Fruit fly (Drosophila melanogaster) whole organism, embryonic: Measurements from ENCODE around the gene Vm26Ab.
A peak's percentile ranks its signal among the peaks of the same experiment; 100 is the strongest.

Experiments
- Atf3 ChIP-seq: fragments of 200-800 bp; sonication (Bioruptor generic); optimal IDR thresholded peaks from 3 replicates; lab custom pipeline; 2016; ENCODE audit warnings: missing biosample characterization, missing genetic modification characterization
- Bteb2 ChIP-seq: fragments of 200-800 bp; sonication (Bioruptor generic); optimal IDR thresholded peaks from 2 replicates; lab custom pipeline; 2016; ENCODE audit warnings: missing biosample characterization, missing genetic modification characterization
- CG10209 ChIP-seq: fragments of 200-800 bp; sonication (Bioruptor generic); optimal IDR thresholded peaks from 3 replicates; lab custom pipeline; 2017; ENCODE audit warnings: missing biosample characterization, mild to moderate bottlenecking, missing genetic modification characterization, missing genetic modification reagents
- CG10267 ChIP-seq: fragments of 200-800 bp; sonication (Bioruptor generic); optimal IDR thresholded peaks from 2 replicates; lab custom pipeline; 2018; ENCODE audit warnings: missing biosample characterization, mild to moderate bottlenecking, missing genetic modification characterization, moderate library complexity
- CG10366 ChIP-seq: fragments of 200-800 bp; sonication (Bioruptor generic); IDR thresholded peaks from 2 replicates; pipeline ENCODE4 v1.3.6; 2022; ENCODE audit warnings: missing biosample characterization, missing genetic modification characterization
- CG11085 ChIP-seq: fragments of 200-800 bp; sonication (Bioruptor generic); IDR thresholded peaks from 2 replicates; pipeline ENCODE4 v1.3.6; 2022; ENCODE audit warnings: missing biosample characterization, missing genetic modification characterization
- CG12219 ChIP-seq: fragments of 200-800 bp; sonication (Bioruptor generic); optimal IDR thresholded peaks from 3 replicates; lab custom pipeline; 2018; ENCODE audit warnings: missing biosample characterization, mild to moderate bottlenecking, missing genetic modification characterization
- CG13894 ChIP-seq: fragments of 200-800 bp; sonication (Bioruptor generic); optimal IDR thresholded peaks from 3 replicates; lab custom pipeline; 2018; ENCODE audit warnings: missing biosample characterization, mild to moderate bottlenecking, missing genetic modification characterization, moderate library complexity
- CG14710 ChIP-seq: fragments of 200-800 bp; sonication (Bioruptor generic); optimal IDR thresholded peaks from 3 replicates; lab custom pipeline; 2019; ENCODE audit warnings: missing biosample characterization, mild to moderate bottlenecking, missing genetic modification characterization, moderate library complexity
- CG16813 ChIP-seq: fragments of 200-800 bp; sonication (Bioruptor generic); IDR thresholded peaks from 3 replicates; pipeline ENCODE4 v1.3.6; 2022; ENCODE audit warnings: missing biosample characterization, missing genetic modification characterization; ENCODE audit not compliant: partially characterized antibody
- CG17186 ChIP-seq: fragments of 200-800 bp; sonication (Bioruptor generic); optimal IDR thresholded peaks from 3 replicates; lab custom pipeline; 2017; ENCODE audit warnings: missing biosample characterization, missing genetic modification reagents, missing genetic modification characterization
- CG4328 ChIP-seq: fragments of 200-800 bp; sonication (Bioruptor generic); optimal IDR thresholded peaks from 3 replicates; lab custom pipeline; 2017; ENCODE audit warnings: missing biosample characterization, missing genetic modification reagents, missing genetic modification characterization
- CG4820 ChIP-seq: fragments of 200-800 bp; sonication (Bioruptor generic); optimal IDR thresholded peaks from 3 replicates; lab custom pipeline; 2016; ENCODE audit warnings: missing biosample characterization, missing genetic modification characterization
- CG7372 ChIP-seq: fragments of 200-800 bp; sonication (Bioruptor generic); IDR thresholded peaks from 2 replicates; pipeline ENCODE4 v1.3.6; 2022; ENCODE audit warnings: missing biosample characterization, missing genetic modification characterization
- CG7556 ChIP-seq: fragments of 200-800 bp; sonication (Bioruptor generic); optimal IDR thresholded peaks from 2 replicates; lab custom pipeline; 2017; ENCODE audit warnings: missing biosample characterization, mild to moderate bottlenecking, missing genetic modification characterization
- HmgD ChIP-seq: fragments of 200-800 bp; sonication (Bioruptor generic); optimal IDR thresholded peaks from 3 replicates; lab custom pipeline; 2016; ENCODE audit warnings: missing biosample characterization, missing genetic modification characterization
- Hmr ChIP-seq: fragments of 200-800 bp; sonication (Bioruptor generic); optimal IDR thresholded peaks from 3 replicates; lab custom pipeline; 2017; ENCODE audit warnings: mild to moderate bottlenecking, missing biosample characterization, missing genetic modification reagents, missing genetic modification characterization
- Hr3 ChIP-seq: fragments of 200-800 bp; sonication (Bioruptor generic); optimal IDR thresholded peaks from 3 replicates; lab custom pipeline; 2016; ENCODE audit warnings: missing biosample characterization, missing genetic modification characterization
- Kr ChIP-seq: fragments of 200-800 bp; sonication (Bioruptor generic); optimal IDR thresholded peaks from 2 replicates; lab custom pipeline; 2017; ENCODE audit warnings: missing biosample characterization, mild to moderate bottlenecking, missing genetic modification characterization
- NfI ChIP-seq: fragments of 200-800 bp; sonication (Bioruptor generic); optimal IDR thresholded peaks from 3 replicates; lab custom pipeline; 2018; ENCODE audit warnings: missing biosample characterization, mild to moderate bottlenecking, missing genetic modification characterization, moderate library complexity
- Rfx ChIP-seq: fragments of 200-800 bp; sonication (Bioruptor generic); IDR thresholded peaks from 2 replicates; pipeline ENCODE4 v1.3.6; 2022; ENCODE audit warnings: missing biosample characterization, missing genetic modification characterization
- Sin3A ChIP-seq: fragments of >200 bp; optimal IDR thresholded peaks from 2 replicates; lab custom pipeline; 2018
- Six4 ChIP-seq: fragments of 200-800 bp; sonication (Bioruptor generic); optimal IDR thresholded peaks from 2 replicates; lab custom pipeline; 2016; ENCODE audit warnings: missing biosample characterization, missing genetic modification characterization
- Usf ChIP-seq: fragments of 200-800 bp; sonication (Bioruptor generic); optimal IDR thresholded peaks from 2 replicates; lab custom pipeline; 2017; ENCODE audit warnings: missing genotype, missing biosample characterization, missing genetic modification characterization
- Xbp1 ChIP-seq: fragments of 200-800 bp; sonication (Bioruptor generic); optimal IDR thresholded peaks from 3 replicates; lab custom pipeline; 2016; ENCODE audit warnings: missing biosample characterization, mild to moderate bottlenecking, missing genetic modification characterization
- ab ChIP-seq: fragments of 200-800 bp; sonication (Bioruptor generic); optimal IDR thresholded peaks from 2 replicates; lab custom pipeline; 2016; ENCODE audit warnings: missing biosample characterization, missing genetic modification characterization
- abd-A ChIP-seq: fragments of 200-800 bp; sonication (Bioruptor generic); optimal IDR thresholded peaks from 3 replicates; lab custom pipeline; 2019; ENCODE audit warnings: missing biosample characterization, mild to moderate bottlenecking, missing genetic modification characterization, moderate library complexity
- amos ChIP-seq: fragments of 200-800 bp; sonication (Bioruptor generic); IDR thresholded peaks from 2 replicates; pipeline ENCODE4 v1.3.6; 2022; ENCODE audit warnings: missing biosample characterization, missing genetic modification characterization; ENCODE audit not compliant: partially characterized antibody
- ap ChIP-seq: fragments of 200-800 bp; sonication (Bioruptor generic); IDR thresholded peaks from 2 replicates; pipeline ENCODE4 v1.3.6; 2022; ENCODE audit warnings: missing biosample characterization, missing genetic modification characterization
- cato ChIP-seq: fragments of 200-800 bp; sonication (Bioruptor generic); optimal IDR thresholded peaks from 2 replicates; lab custom pipeline; 2016; ENCODE audit warnings: missing biosample characterization, missing genetic modification characterization, borderline replicate concordance
- chm ChIP-seq: fragments of 200-800 bp; sonication (Bioruptor generic); IDR thresholded peaks from 2 replicates; pipeline ENCODE4 v1.3.6; 2022; ENCODE audit warnings: missing biosample characterization, missing genetic modification characterization
- dati ChIP-seq: fragments of 200-800 bp; sonication (Bioruptor generic); IDR thresholded peaks from 2 replicates; pipeline ENCODE4 v1.3.6; 2022; ENCODE audit warnings: missing biosample characterization, missing genetic modification characterization
- disco-r ChIP-seq: fragments of 200-800 bp; sonication (Bioruptor generic); optimal IDR thresholded peaks from 2 replicates; lab custom pipeline; 2016; ENCODE audit warnings: missing biosample characterization, missing genetic modification characterization
- eyg ChIP-seq: fragments of 200-800 bp; sonication (Bioruptor generic); optimal IDR thresholded peaks from 3 replicates; lab custom pipeline; 2016; ENCODE audit warnings: missing biosample characterization, missing genetic modification characterization
- fd96Cb ChIP-seq: fragments of 200-800 bp; sonication (Bioruptor generic); optimal IDR thresholded peaks from 2 replicates; lab custom pipeline; 2018; ENCODE audit warnings: missing biosample characterization, mild to moderate bottlenecking, missing genetic modification characterization, moderate library complexity
- grau ChIP-seq: fragments of 200-800 bp; optimal IDR thresholded peaks from 3 replicates; lab custom pipeline; 2019; ENCODE audit warnings: missing biosample characterization, mild to moderate bottlenecking, missing genetic modification characterization, moderate library complexity
- hkb ChIP-seq, 2 experiments: fragments of 200-800 bp in 1 of 2; fragments of >200 bp in 1 of 2; sonication (Bioruptor generic) in 1 of 2; IDR thresholded peaks in 1 of 2; optimal IDR thresholded peaks in 1 of 2; 2 replicates each; pipeline versions ENCODE4 v1.3.6 to Lab custom; 2017 to 2022; ENCODE audit warnings: missing biosample characterization in 1 of 2, missing genetic modification characterization in 1 of 2
- lmd ChIP-seq: fragments of 200-800 bp; sonication (Bioruptor generic); IDR thresholded peaks from 2 replicates; pipeline ENCODE4 v1.3.6; 2022; ENCODE audit warnings: missing biosample characterization, missing genetic modification characterization
- oc ChIP-seq: fragments of 200-800 bp; sonication (Bioruptor generic); optimal IDR thresholded peaks from 2 replicates; lab custom pipeline; 2018; ENCODE audit warnings: missing biosample characterization, mild to moderate bottlenecking, missing genetic modification characterization, moderate library complexity
- p53 ChIP-seq: fragments of 200-800 bp; sonication (Bioruptor generic); optimal IDR thresholded peaks from 2 replicates; lab custom pipeline; 2016; ENCODE audit warnings: missing biosample characterization, missing genetic modification characterization
- salm ChIP-seq: fragments of 200-800 bp; sonication (Bioruptor generic); optimal IDR thresholded peaks from 2 replicates; lab custom pipeline; 2018; ENCODE audit warnings: missing biosample characterization, mild to moderate bottlenecking, missing genetic modification characterization
- slbo ChIP-seq: fragments of 200-800 bp; sonication (Bioruptor generic); IDR thresholded peaks from 2 replicates; pipeline ENCODE4 v1.3.6; 2022; ENCODE audit warnings: missing biosample characterization, missing genetic modification characterization
- sqz ChIP-seq: fragments of 200-800 bp; sonication (Bioruptor generic); optimal IDR thresholded peaks from 3 replicates; lab custom pipeline; 2018; ENCODE audit warnings: missing biosample characterization, mild to moderate bottlenecking, missing genetic modification characterization
- tll ChIP-seq, 2 experiments: fragments of 200-800 bp in 1 of 2; fragments of >200 bp in 1 of 2; sonication (Bioruptor generic) in 1 of 2; optimal IDR thresholded peaks; 2 replicates each; lab custom pipeline; 2017 to 2019; ENCODE audit warnings: missing biosample characterization in 2 of 2, missing genetic modification characterization in 2 of 2, mild to moderate bottlenecking in 1 of 2, moderate library complexity in 1 of 2
- unc-4 ChIP-seq: fragments of 200-800 bp; sonication (Bioruptor generic); IDR thresholded peaks from 2 replicates; pipeline ENCODE4 v1.3.6; 2022; ENCODE audit warnings: missing biosample characterization, missing genetic modification characterization; ENCODE audit not compliant: partially characterized antibody
- zf30C ChIP-seq: fragments of 200-800 bp; sonication (Bioruptor generic); optimal IDR thresholded peaks from 3 replicates; lab custom pipeline; 2018; ENCODE audit warnings: missing biosample characterization, mild to moderate bottlenecking, missing genetic modification characterization

Gene Vm26Ab

DNA sequence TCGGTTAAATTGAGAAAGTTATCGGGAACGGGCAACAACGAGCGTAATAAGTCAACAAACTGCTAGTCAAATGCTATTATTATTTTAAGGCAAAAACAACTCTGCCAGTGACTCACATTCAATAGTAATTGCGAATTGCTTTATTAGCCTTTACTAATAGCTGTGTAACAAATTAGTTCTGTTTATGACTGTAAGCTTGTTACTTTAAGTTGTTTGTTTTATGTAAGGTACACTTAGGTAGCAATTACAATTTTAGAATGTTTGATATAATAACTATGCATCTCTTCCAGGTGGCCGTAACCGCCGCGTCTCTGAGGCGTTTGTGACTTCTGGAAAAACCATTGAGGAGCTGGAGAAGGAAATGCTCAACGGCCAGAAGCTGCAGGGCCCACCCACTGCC lies 10.1 kb upstream of the Vm26Ab start:
- TF ChIP-seq CG17186 (GFP tag; lab: Kevin White, UChicago), result no peak
- no peak for TF ChIP-seq Usf (GFP tag; lab: Kevin White, UChicago)
- no peak for TF ChIP-seq ab (GFP tag; lab: Kevin White, UChicago)
- TF ChIP-seq disco-r (GFP tag; lab: Kevin White, UChicago), result no peak
- no peak for TF ChIP-seq Kr (GFP tag; lab: Kevin White, UChicago)
- no peak for TF ChIP-seq CG13894 (tag; lab: Kevin White, UChicago)
- TF ChIP-seq sqz (GFP tag; lab: Kevin White, UChicago), result no peak
- no peak for TF ChIP-seq HmgD (GFP tag; lab: Kevin White, UChicago)
- no peak for TF ChIP-seq CG7556 (GFP tag; lab: Kevin White, UChicago)
- TF ChIP-seq fd96Cb (tag; lab: Kevin White, UChicago), result no peak
- no peak for TF ChIP-seq hkb (optimal IDR thresholded peaks at IDR 0.05; lab: Kevin White, UChicago)
- TF ChIP-seq hkb (GFP tag; IDR thresholded peaks at IDR 0.05; lab: Robert Waterston, UW), result no peak
- no peak for TF ChIP-seq cato (GFP tag; lab: Kevin White, UChicago)
- no peak for TF ChIP-seq Rfx (GFP tag; lab: Robert Waterston, UW)
- TF ChIP-seq eyg, result no peak

DNA sequence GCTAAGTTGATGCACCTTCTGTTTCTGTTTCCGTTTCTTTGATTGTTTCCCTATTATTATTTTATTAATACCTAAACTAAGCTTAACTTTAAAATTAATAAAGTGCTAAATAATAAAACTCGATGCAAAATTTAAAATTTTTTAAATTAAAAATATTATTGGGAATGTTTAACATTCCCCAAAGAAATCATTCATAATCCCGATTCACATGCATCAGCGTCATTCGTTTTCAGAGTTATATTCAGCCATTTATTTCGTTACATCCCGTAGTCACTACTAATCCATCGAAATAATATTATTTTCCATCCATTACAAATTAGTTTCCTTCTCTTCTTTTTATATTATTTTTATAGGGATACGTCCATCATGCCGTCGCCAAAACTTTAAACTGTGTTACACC lies 9.3 kb upstream of the Vm26Ab start:
- TF ChIP-seq salm (tag; lab: Kevin White, UChicago) (no peak), abd-A (no peak), Six4 (GFP tag; lab: Kevin White, UChicago) (no peak)

DNA sequence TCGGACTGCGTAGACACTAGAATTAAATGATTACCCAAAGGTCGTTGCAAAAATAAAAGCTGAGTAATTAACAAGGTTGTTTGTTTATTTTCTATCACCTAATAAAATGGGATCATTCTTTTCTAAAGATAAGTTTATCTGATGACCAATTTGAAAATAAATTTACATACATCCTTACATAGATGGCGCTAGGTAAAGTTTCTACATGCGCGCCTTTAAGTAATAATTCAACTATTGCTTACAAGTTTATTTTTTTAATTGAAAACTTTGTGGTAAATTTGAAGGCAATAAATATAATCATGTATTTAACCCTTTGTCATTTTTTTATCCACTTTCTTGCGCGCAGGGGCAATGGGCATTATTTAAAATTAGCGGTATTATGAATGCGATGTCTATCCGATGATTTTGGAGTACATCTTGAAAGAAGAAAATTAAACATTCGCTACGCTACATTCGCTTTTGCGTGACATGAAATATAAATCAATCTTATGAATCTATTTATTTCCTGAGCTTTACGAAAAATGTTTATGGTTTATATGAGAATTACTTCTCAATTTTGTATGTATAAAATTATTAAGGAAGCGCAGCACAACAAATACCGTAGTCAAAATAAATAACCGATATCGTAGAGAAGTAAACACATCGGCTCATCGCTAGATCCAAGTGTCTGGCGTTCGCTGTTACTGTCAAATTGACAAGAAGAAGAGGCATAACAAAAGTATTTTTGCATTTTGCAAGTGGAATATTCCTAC lies 7.9 kb upstream of the Vm26Ab start, which contains the start of gene CG9044:
Gene CG9044, plus strand, starts transcription at position 676 of the 752 bp plus-strand sequence.
- peak; percentile 77 for TF ChIP-seq slbo (GFP tag; lab: Robert Waterston, UW)
- TF ChIP-seq Bteb2 (GFP tag; lab: Kevin White, UChicago), result peak; percentile 57
- no peak for TF ChIP-seq CG11085 (GFP tag; lab: Robert Waterston, UW)
- no peak for TF ChIP-seq zf30C
- peak; percentile 71 for TF ChIP-seq Xbp1 (GFP tag; lab: Kevin White, UChicago)
- peak; percentile 96 for TF ChIP-seq CG16813 (GFP tag; lab: Robert Waterston, UW)
- peak; percentile 81 for TF ChIP-seq CG14710 (tag; lab: Kevin White, UChicago)
- peak; percentile 89 for TF ChIP-seq amos (GFP tag; lab: Robert Waterston, UW)
- TF ChIP-seq grau (tag; lab: Kevin White, UChicago), result no peak
- peak; percentile 33 for TF ChIP-seq Hmr (GFP tag; lab: Kevin White, UChicago)
- TF ChIP-seq CG10366 (GFP tag; lab: Robert Waterston, UW), result 0 out of 2 replicates have a peak, but pooled peaks have one; percentile 40
- no peak for TF ChIP-seq chm (GFP tag; lab: Robert Waterston, UW)
- TF ChIP-seq CG10267 (tag; lab: Kevin White, UChicago), result peak; percentile 59
- peak; percentile 53 for TF ChIP-seq NfI (GFP tag; lab: Kevin White, UChicago)
- no peak for TF ChIP-seq ap (GFP tag; lab: Robert Waterston, UW)
- peak; percentile 39 for TF ChIP-seq CG4820 (GFP tag; lab: Kevin White, UChicago)
- peak; percentile 37 for TF ChIP-seq Atf3 (GFP tag; lab: Kevin White, UChicago)
- no peak for TF ChIP-seq p53 (GFP tag; lab: Kevin White, UChicago)
- TF ChIP-seq tll (GFP tag; optimal IDR thresholded peaks at IDR 0.05; lab: Kevin White, UChicago), result peak in 1 of 2 experiments; percentile 66
- no peak for TF ChIP-seq oc
- TF ChIP-seq dati (GFP tag; lab: Robert Waterston, UW), result no peak
- TF ChIP-seq CG12219 (GFP tag; lab: Kevin White, UChicago), result no peak
- 0 out of 2 replicates have a peak, but pooled peaks have one; percentile 11 for TF ChIP-seq CG7372 (GFP tag; lab: Robert Waterston, UW)
- no peak for TF ChIP-seq CG4328 (GFP tag; lab: Kevin White, UChicago)
- TF ChIP-seq lmd (GFP tag; lab: Robert Waterston, UW), result peak; percentile 59; the same call in 1 of the 2 replicates
- TF ChIP-seq Sin3A (lab: Kevin White, UChicago), result peak; percentile 63
- TF ChIP-seq CG10209 (GFP tag; lab: Kevin White, UChicago), result peak; percentile 3
- peak; percentile 85 for TF ChIP-seq unc-4
- TF ChIP-seq Hr3, result peak; percentile 68
